ENCODE assay signal across 4 worm cellular contexts in the genomic region with DNA sequence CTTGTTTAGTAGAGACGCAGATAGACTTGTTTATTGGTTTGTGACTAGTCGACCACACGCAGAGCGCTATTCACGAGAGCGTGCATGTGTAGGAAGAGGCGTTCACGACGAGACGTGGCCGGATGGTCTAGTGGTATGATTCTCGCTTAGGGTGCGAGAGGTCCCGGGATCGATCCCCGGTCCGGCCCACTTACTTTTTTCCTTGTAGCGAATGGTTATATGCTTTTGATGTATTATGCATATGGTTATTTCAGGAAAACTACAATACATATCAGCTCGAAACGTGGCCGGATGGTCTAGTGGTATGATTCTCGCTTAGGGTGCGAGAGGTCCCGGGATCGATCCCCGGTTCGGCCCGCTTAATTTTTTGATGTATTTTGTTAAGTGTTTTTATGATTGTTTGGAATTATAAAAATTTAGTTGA.
A peak's percentile ranks its signal among the peaks of the same experiment; 100 is the strongest.
TF ChIP-seq lines count a peak whose summit lies in the region.

No protein-coding gene starts in this region.

TF ChIP-seq in whole organism, L2 larva, 48 proteins besides CTCF, POLR2A, EP300 and RAD21 (continues in another document):
- TF ChIP-seq nhr-11 (tag; optimal IDR thresholded peaks at IDR 0.05; lab: Kevin White, UChicago), result no peak
- TF ChIP-seq Y55F3AM.14 (GFP tag; optimal IDR thresholded peaks at IDR 0.05; lab: Kevin White, UChicago), result no peak
- TF ChIP-seq nhr-6 (tag; optimal IDR thresholded peaks at IDR 0.05; lab: Kevin White, UChicago), result no peak
- TF ChIP-seq nhr-21 (tag; optimal IDR thresholded peaks at IDR 0.05; lab: Kevin White, UChicago), result peak; percentile 48
- TF ChIP-seq alr-1 (tag; optimal IDR thresholded peaks at IDR 0.05; lab: Kevin White, UChicago), result no peak
- no peak for TF ChIP-seq unc-39 (tag; optimal IDR thresholded peaks at IDR 0.05; lab: Kevin White, UChicago)
- TF ChIP-seq nhr-129 (tag; optimal IDR thresholded peaks at IDR 0.05; lab: Kevin White, UChicago), result peak; percentile 89
- TF ChIP-seq crh-2 (tag; optimal IDR thresholded peaks at IDR 0.05; lab: Kevin White, UChicago), result peak; percentile 84
- peak in 1 of 2 experiments; percentile 69 for TF ChIP-seq lsy-2 (tag; optimal IDR thresholded peaks at IDR 0.05; lab: Kevin White, UChicago)
- TF ChIP-seq blmp-1 (tag; optimal IDR thresholded peaks at IDR 0.05; lab: Kevin White, UChicago; ENCODE audit: insufficient read depth), result no peak
- no peak for TF ChIP-seq elt-1 (tag; optimal IDR thresholded peaks at IDR 0.05; lab: Kevin White, UChicago)
- peak; percentile 70 for TF ChIP-seq fos-1 (tag; optimal IDR thresholded peaks at IDR 0.05; lab: Kevin White, UChicago)
- TF ChIP-seq ztf-4 (tag; optimal IDR thresholded peaks at IDR 0.05; lab: Kevin White, UChicago), result no peak
- TF ChIP-seq nhr-77 (tag; optimal IDR thresholded peaks at IDR 0.05; lab: Kevin White, UChicago), result no peak
- TF ChIP-seq nhr-12 (tag; optimal IDR thresholded peaks at IDR 0.05; lab: Kevin White, UChicago), result no peak
- TF ChIP-seq unc-55 (GFP tag; optimal IDR thresholded peaks at IDR 0.05; lab: Kevin White, UChicago), result peak; percentile 59
- no peak for TF ChIP-seq elt-3 (tag; optimal IDR thresholded peaks at IDR 0.05; lab: Kevin White, UChicago)
- peak; percentile 72 for TF ChIP-seq sma-9 (GFP tag; optimal IDR thresholded peaks at IDR 0.05; lab: Kevin White, UChicago)
- TF ChIP-seq sma-9 (tag; optimal IDR thresholded peaks at IDR 0.05; lab: Kevin White, UChicago), result no peak
- TF ChIP-seq zag-1 (tag; optimal IDR thresholded peaks at IDR 0.05; lab: Kevin White, UChicago), result peak; percentile 37
- peak in 1 of 2 experiments; percentile 44 for TF ChIP-seq mdl-1 (tag; optimal IDR thresholded peaks at IDR 0.05; lab: Kevin White, UChicago)
- TF ChIP-seq nhr-10 (tag; optimal IDR thresholded peaks at IDR 0.05; lab: Kevin White, UChicago), result no peak

TF ChIP-seq in whole organism, L4 larva, 104 proteins besides CTCF, POLR2A, EP300 and RAD21 (continues in another document):
- no peak for TF ChIP-seq attf-4 (tag; optimal IDR thresholded peaks at IDR 0.05; lab: Kevin White, UChicago)
- no peak for TF ChIP-seq egl-27 (tag; optimal IDR thresholded peaks at IDR 0.05; lab: Kevin White, UChicago)
- no peak for TF ChIP-seq nhr-10 (tag; optimal IDR thresholded peaks at IDR 0.05; lab: Kevin White, UChicago)
- TF ChIP-seq Y48G9A.11 (GFP tag; IDR thresholded peaks at IDR 0.05; lab: Robert Waterston, UW), result peak; percentile 83
- TF ChIP-seq ctbp-1 (GFP tag; IDR thresholded peaks at IDR 0.05; lab: Robert Waterston, UW), result peak; percentile 89
- no peak for TF ChIP-seq nhr-237 (tag; optimal IDR thresholded peaks at IDR 0.05; lab: Kevin White, UChicago)
- peak; percentile 88 for TF ChIP-seq vab-7 (GFP tag; IDR thresholded peaks at IDR 0.05; lab: Robert Waterston, UW)
- TF ChIP-seq lin-39 (tag; optimal IDR thresholded peaks at IDR 0.05; lab: Kevin White, UChicago), result no peak
- TF ChIP-seq dmd-9 (GFP tag; IDR thresholded peaks at IDR 0.05; lab: Robert Waterston, UW), result peak; percentile 85
- TF ChIP-seq saeg-2 (GFP tag; IDR thresholded peaks at IDR 0.05; lab: Robert Waterston, UW), result peak; percentile 82
- peak; percentile 97 for TF ChIP-seq aha-1 (tag; lab: Kevin White, UChicago)
- TF ChIP-seq ztf-11 (tag; optimal IDR thresholded peaks at IDR 0.05; lab: Kevin White, UChicago), result no peak
- no peak for TF ChIP-seq daf-8 (GFP tag; IDR thresholded peaks at IDR 0.05; lab: Robert Waterston, UW)
- peak; percentile 46 for TF ChIP-seq nhr-25 (tag; optimal IDR thresholded peaks at IDR 0.05; lab: Kevin White, UChicago; ENCODE audit: borderline replicate concordance, insufficient read depth)
- no peak for TF ChIP-seq snpc-4 (tag; optimal IDR thresholded peaks at IDR 0.05; lab: Kevin White, UChicago)
- TF ChIP-seq zip-2 (tag; optimal IDR thresholded peaks at IDR 0.05; lab: Kevin White, UChicago), result peak; percentile 9
- peak; percentile 39 for TF ChIP-seq spr-1 (tag; optimal IDR thresholded peaks at IDR 0.05; lab: Kevin White, UChicago)
- TF ChIP-seq php-3 (GFP tag; IDR thresholded peaks at IDR 0.05; lab: Robert Waterston, UW), result peak; percentile 66; the same call in 1 of the 2 replicates
- peak; percentile 48 for TF ChIP-seq nhr-28 (tag; optimal IDR thresholded peaks at IDR 0.05; lab: Kevin White, UChicago)
- peak; percentile 84 for TF ChIP-seq dmd-8 (GFP tag; IDR thresholded peaks at IDR 0.05; lab: Robert Waterston, UW)
- no peak for TF ChIP-seq ceh-28 (tag; optimal IDR thresholded peaks at IDR 0.05; lab: Kevin White, UChicago)
- TF ChIP-seq nhr-111 (GFP tag; optimal IDR thresholded peaks at IDR 0.05; lab: Kevin White, UChicago), result peak; percentile 50
- TF ChIP-seq egl-43 (GFP tag; IDR thresholded peaks at IDR 0.05; lab: Robert Waterston, UW), result peak; percentile 97

TF ChIP-seq in whole organism, late embryonic, 69 proteins besides CTCF, POLR2A, EP300 and RAD21 (continues in another document):
- TF ChIP-seq syd-9 (tag; optimal IDR thresholded peaks at IDR 0.05; lab: Kevin White, UChicago) (peak; percentile 77), ceh-24 (tag; optimal IDR thresholded peaks at IDR 0.05; lab: Kevin White, UChicago) (no peak), ref-2 (tag; optimal IDR thresholded peaks at IDR 0.05; lab: Kevin White, UChicago) (peak; percentile 88), ceh-14 (tag; optimal IDR thresholded peaks at IDR 0.05; lab: Kevin White, UChicago) (no peak), ttx-3 (tag; optimal IDR thresholded peaks at IDR 0.05; lab: Kevin White, UChicago) (peak; percentile 76), zip-5 (tag; optimal IDR thresholded peaks at IDR 0.05; lab: Kevin White, UChicago) (peak; percentile 65), gmeb-2 (tag; optimal IDR thresholded peaks at IDR 0.05; lab: Kevin White, UChicago) (peak; percentile 83), mec-3 (tag; optimal IDR thresholded peaks at IDR 0.05; lab: Kevin White, UChicago; ENCODE audit: borderline replicate concordance) (no peak), unc-55 (GFP tag; optimal IDR thresholded peaks at IDR 0.05; lab: Kevin White, UChicago) (no peak), ets-4 (tag; optimal IDR thresholded peaks at IDR 0.05; lab: Kevin White, UChicago) (no peak), pqm-1 (tag; optimal IDR thresholded peaks at IDR 0.05; lab: Kevin White, UChicago) (peak; percentile 63), sox-2 (GFP tag; IDR thresholded peaks at IDR 0.05; lab: Robert Waterston, UW) (peak; percentile 84), ceh-31 (tag; optimal IDR thresholded peaks at IDR 0.05; lab: Kevin White, UChicago) (peak; percentile 72), pat-9 (tag; optimal IDR thresholded peaks at IDR 0.05; lab: Kevin White, UChicago) (peak; percentile 84), ama-1 (optimal IDR thresholded peaks at IDR 0.05; lab: Kevin White, UChicago) (no peak), npax-4 (tag; optimal IDR thresholded peaks at IDR 0.05; lab: Kevin White, UChicago) (peak; percentile 53), tbx-7 (tag; optimal IDR thresholded peaks at IDR 0.05; lab: Kevin White, UChicago) (peak; percentile 41), odd-2 (tag; optimal IDR thresholded peaks at IDR 0.05; lab: Kevin White, UChicago) (peak; percentile 44), F13H6.1 (tag; optimal IDR thresholded peaks at IDR 0.05; lab: Kevin White, UChicago) (peak; percentile 19), ceh-34 (tag; optimal IDR thresholded peaks at IDR 0.05; lab: Kevin White, UChicago) (peak; percentile 76), pax-1 (tag; optimal IDR thresholded peaks at IDR 0.05; lab: Kevin White, UChicago) (peak; percentile 18), ceh-30 (tag; optimal IDR thresholded peaks at IDR 0.05; lab: Kevin White, UChicago) (peak; percentile 24), pha-2 (tag; optimal IDR thresholded peaks at IDR 0.05; lab: Kevin White, UChicago) (peak; percentile 81), nfya-1 (tag; optimal IDR thresholded peaks at IDR 0.05; lab: Kevin White, UChicago) (peak; percentile 71), hlh-6 (tag; optimal IDR thresholded peaks at IDR 0.05; lab: Kevin White, UChicago) (peak; percentile 89)

TF ChIP-seq in whole organism, mixed stage, embryonic, 35 proteins besides CTCF, POLR2A, EP300 and RAD21 (continues in another document):
- no peak for TF ChIP-seq elt-1 (tag; optimal IDR thresholded peaks at IDR 0.05; lab: Kevin White, UChicago; ENCODE audit: borderline replicate concordance, insufficient read depth)
- TF ChIP-seq mep-1 (tag; optimal IDR thresholded peaks at IDR 0.05; lab: Kevin White, UChicago), result peak; percentile 6
- no peak for TF ChIP-seq nhr-12 (tag; optimal IDR thresholded peaks at IDR 0.05; lab: Kevin White, UChicago)
- no peak for TF ChIP-seq elt-3 (tag; optimal IDR thresholded peaks at IDR 0.05; lab: Kevin White, UChicago)
- TF ChIP-seq M03D4.4 (tag; optimal IDR thresholded peaks at IDR 0.05; lab: Kevin White, UChicago), result peak; percentile 91
- TF ChIP-seq mab-5 (tag; optimal IDR thresholded peaks at IDR 0.05; lab: Kevin White, UChicago), result no peak
- TF ChIP-seq mls-2 (tag; optimal IDR thresholded peaks at IDR 0.05; lab: Kevin White, UChicago), result peak; percentile 94
- TF ChIP-seq unc-62 (GFP tag; optimal IDR thresholded peaks at IDR 0.05; lab: Kevin White, UChicago), result peak; percentile 56
- TF ChIP-seq tbx-8 (GFP tag; optimal IDR thresholded peaks at IDR 0.05; lab: Kevin White, UChicago), result peak; percentile 86
- TF ChIP-seq hlh-1 (tag; optimal IDR thresholded peaks at IDR 0.05; lab: Kevin White, UChicago), result no peak
- peak; percentile 83 for TF ChIP-seq ceh-43 (GFP tag; optimal IDR thresholded peaks at IDR 0.05; lab: Kevin White, UChicago)
- TF ChIP-seq blmp-1 (tag; optimal IDR thresholded peaks at IDR 0.05; lab: Kevin White, UChicago), result no peak
- TF ChIP-seq sem-2 (GFP tag; optimal IDR thresholded peaks at IDR 0.05; lab: Kevin White, UChicago), result peak; percentile 86
- peak; percentile 66 for TF ChIP-seq ztf-11 (tag; optimal IDR thresholded peaks at IDR 0.05; lab: Kevin White, UChicago)
- peak; percentile 93 for TF ChIP-seq unc-120 (tag; optimal IDR thresholded peaks at IDR 0.05; lab: Kevin White, UChicago; ENCODE audit: poor library complexity, severe bottlenecking)
- no peak for TF ChIP-seq lsy-2 (tag; optimal IDR thresholded peaks at IDR 0.05; lab: Kevin White, UChicago)
- peak; percentile 88 for TF ChIP-seq ceh-83 (GFP tag; optimal IDR thresholded peaks at IDR 0.05; lab: Kevin White, UChicago)
- TF ChIP-seq nhr-76 (tag; optimal IDR thresholded peaks at IDR 0.05; lab: Kevin White, UChicago), result no peak
- peak; percentile 7 for TF ChIP-seq ceh-39 (tag; optimal IDR thresholded peaks at IDR 0.05; lab: Kevin White, UChicago)
- TF ChIP-seq pha-4 (tag; optimal IDR thresholded peaks at IDR 0.05; lab: Kevin White, UChicago), result peak; percentile 81
- peak; percentile 94 for TF ChIP-seq sptf-1 (tag; optimal IDR thresholded peaks at IDR 0.05; lab: Kevin White, UChicago)
- TF ChIP-seq ham-2 (GFP tag; optimal IDR thresholded peaks at IDR 0.05; lab: Kevin White, UChicago), result peak; percentile 83
- peak; percentile 94 for TF ChIP-seq cnd-1 (tag; optimal IDR thresholded peaks at IDR 0.05; lab: Kevin White, UChicago)
- TF ChIP-seq unc-39 (tag; optimal IDR thresholded peaks at IDR 0.05; lab: Kevin White, UChicago), result peak; percentile 53
- peak; percentile 82 for TF ChIP-seq lin-13 (tag; optimal IDR thresholded peaks at IDR 0.05; lab: Kevin White, UChicago)
- TF ChIP-seq flh-1 (GFP tag; optimal IDR thresholded peaks at IDR 0.05; lab: Kevin White, UChicago), result peak; percentile 50
- TF ChIP-seq nhr-237 (tag; optimal IDR thresholded peaks at IDR 0.05; lab: Kevin White, UChicago), result no peak
